Worm (Caenorhabditis elegans) whole organism, midembryonic: ENCODE measurements around the gene nlp-34.

ENCODE experiments used
- flt-1 ChIP-seq: fragments of 200-800 bp; sonication (Bioruptor generic); IDR thresholded peaks from 2 replicates; pipeline ENCODE4 v1.3.6; 2022; ENCODE audit warnings: missing genetic modification characterization, missing compliant biosample characterization
- med-1 ChIP-seq: sonication (generic microtip); optimal IDR thresholded peaks from 2 replicates; lab custom pipeline; 2017; ENCODE audit warnings: missing genetic modification characterization, mild to moderate bottlenecking, missing compliant biosample characterization, antibody characterized with exemption, missing genetic modification reagents; ENCODE audit not compliant: insufficient read depth
- ref-1 ChIP-seq: fragments of 200-800 bp; sonication (Bioruptor generic); conservative IDR thresholded peaks from 2 replicates; pipeline ENCODE4 v1.3.6; 2022; ENCODE audit warnings: missing genetic modification reagents, missing genetic modification characterization, missing compliant biosample characterization
- tab-1 ChIP-seq: fragments of 200-800 bp; sonication (Bioruptor generic); IDR thresholded peaks from 2 replicates; pipeline ENCODE4 v1.3.6; 2022; ENCODE audit warnings: missing genetic modification characterization, missing compliant biosample characterization
- ztf-23 ChIP-seq: fragments of 200-800 bp; sonication (Bioruptor generic); IDR thresholded peaks from 2 replicates; pipeline ENCODE4 v1.3.6; 2022; ENCODE audit warnings: missing genetic modification reagents, missing genetic modification characterization, missing compliant biosample characterization

- TF ChIP-seq ref-1 (no peak), tab-1 (no peak), flt-1 (no peak), med-1 (GFP tag; lab: Kevin White, UChicago) (no peak), ztf-23 (GFP tag; lab: Robert Waterston, UW) (no peak)
Observed at ce11 chrV:3995838-3996237, 16.9 kb upstream of the nlp-34 start, which contains the start of gene srx-62.
